Worm (Caenorhabditis elegans): ENCODE data around the gene srj-21.
A peak's percentile ranks its signal among the peaks of the same experiment; 100 is the strongest.

The srj-21 gene

ce11 chrV:10727651-10728050 lies 17.5 kb upstream of the srj-21 start:
- TF ChIP-seq unc-120 (tag; optimal IDR thresholded peaks at IDR 0.05; ENCODE audit: poor library complexity, severe bottlenecking) (peak; percentile 12), unc-62 (GFP tag; optimal IDR thresholded peaks at IDR 0.05) (peak; percentile 98), pha-4 (tag; optimal IDR thresholded peaks at IDR 0.05) (no peak), mls-2 (tag; optimal IDR thresholded peaks at IDR 0.05) (no peak), ces-1 (GFP tag; optimal IDR thresholded peaks at IDR 0.05) (no peak), mep-1 (tag; optimal IDR thresholded peaks at IDR 0.05) (no peak), hlh-1 (tag; optimal IDR thresholded peaks at IDR 0.05) (peak; percentile 13), mab-5 (tag; optimal IDR thresholded peaks at IDR 0.05) (peak; percentile 59)

- no peak for TF ChIP-seq unc-120 (tag; optimal IDR thresholded peaks at IDR 0.05; ENCODE audit: poor library complexity, severe bottlenecking)
- no peak for TF ChIP-seq snpc-4 (tag; optimal IDR thresholded peaks at IDR 0.05)
- TF ChIP-seq tbx-8 (GFP tag; optimal IDR thresholded peaks at IDR 0.05): no peak
- no peak for TF ChIP-seq elt-1 (tag; optimal IDR thresholded peaks at IDR 0.05; ENCODE audit: borderline replicate concordance, insufficient read depth)
- no peak for TF ChIP-seq nhr-12 (tag; optimal IDR thresholded peaks at IDR 0.05)
- TF ChIP-seq zip-8 (tag; optimal IDR thresholded peaks at IDR 0.05): no peak
- TF ChIP-seq unc-39 (tag; optimal IDR thresholded peaks at IDR 0.05): no peak
- TF ChIP-seq ceh-43 (GFP tag; optimal IDR thresholded peaks at IDR 0.05): no peak
- TF ChIP-seq ceh-83 (GFP tag; optimal IDR thresholded peaks at IDR 0.05): no peak
- no peak for TF ChIP-seq flh-1 (GFP tag; optimal IDR thresholded peaks at IDR 0.05)
- no peak for TF ChIP-seq ham-2 (GFP tag; optimal IDR thresholded peaks at IDR 0.05)
- no peak for TF ChIP-seq ztf-11 (tag; optimal IDR thresholded peaks at IDR 0.05)
- no peak for TF ChIP-seq ceh-39 (tag; optimal IDR thresholded peaks at IDR 0.05)
- no peak for TF ChIP-seq nhr-76 (tag; optimal IDR thresholded peaks at IDR 0.05)
- no peak for TF ChIP-seq lin-13 (tag; optimal IDR thresholded peaks at IDR 0.05)
- TF ChIP-seq nhr-237 (tag; optimal IDR thresholded peaks at IDR 0.05): no peak
- no peak for TF ChIP-seq mep-1 (tag; optimal IDR thresholded peaks at IDR 0.05)
- TF ChIP-seq cnd-1 (tag; optimal IDR thresholded peaks at IDR 0.05): no peak
Measured at ce11 chrV:10729456-10729904, 15.7 kb upstream of the srj-21 start.

- TF ChIP-seq pha-4 (tag; optimal IDR thresholded peaks at IDR 0.05) (no peak), nhr-237 (tag; optimal IDR thresholded peaks at IDR 0.05) (no peak), elt-3 (tag; optimal IDR thresholded peaks at IDR 0.05) (no peak), unc-62 (GFP tag; optimal IDR thresholded peaks at IDR 0.05) (peak; percentile 21), ceh-83 (GFP tag; optimal IDR thresholded peaks at IDR 0.05) (no peak), drap-1 (GFP tag; optimal IDR thresholded peaks at IDR 0.05) (no peak), elt-1 (tag; optimal IDR thresholded peaks at IDR 0.05; ENCODE audit: borderline replicate concordance, insufficient read depth) (no peak), hlh-1 (tag; optimal IDR thresholded peaks at IDR 0.05) (peak; percentile 41)
Measured at ce11 chrV:10730824-10731416, 14.2 kb upstream of the srj-21 start.

ce11 chrV:10731989-10732472 lies 13.1 kb upstream of the srj-21 start, which contains the start of gene T28B11.1:
T28B11.1 (minus strand) TSS chrV:10732422.
- TF ChIP-seq elt-3 (tag; optimal IDR thresholded peaks at IDR 0.05) (no peak), cnd-1 (tag; optimal IDR thresholded peaks at IDR 0.05) (no peak), ceh-43 (GFP tag; optimal IDR thresholded peaks at IDR 0.05) (no peak), pha-4 (tag; optimal IDR thresholded peaks at IDR 0.05) (no peak), lsy-2 (tag; optimal IDR thresholded peaks at IDR 0.05) (no peak), snpc-4 (tag; optimal IDR thresholded peaks at IDR 0.05) (no peak), flh-1 (GFP tag; optimal IDR thresholded peaks at IDR 0.05) (no peak), blmp-1 (tag; optimal IDR thresholded peaks at IDR 0.05) (no peak), sptf-1 (tag; optimal IDR thresholded peaks at IDR 0.05) (no peak), lin-13 (tag; optimal IDR thresholded peaks at IDR 0.05) (no peak)

- TF ChIP-seq lin-13 (tag; optimal IDR thresholded peaks at IDR 0.05): peak; percentile 23
- no peak for TF ChIP-seq blmp-1 (tag; optimal IDR thresholded peaks at IDR 0.05)
Measured at ce11 chrV:10736756-10737155, 8.4 kb upstream of the srj-21 start, which contains the start of the genes mre-11 and wdr-5.3. mre-11 (minus strand) TSS chrV:10736868. wdr-5.3 (plus strand) TSS chrV:10737116.

- no peak for TF ChIP-seq tbx-8 (GFP tag; optimal IDR thresholded peaks at IDR 0.05)
- TF ChIP-seq mab-5 (tag; optimal IDR thresholded peaks at IDR 0.05): no peak
- TF ChIP-seq nhr-28 (tag; optimal IDR thresholded peaks at IDR 0.05): no peak
- TF ChIP-seq ztf-11 (tag; optimal IDR thresholded peaks at IDR 0.05): no peak
- TF ChIP-seq elt-1 (tag; optimal IDR thresholded peaks at IDR 0.05; ENCODE audit: borderline replicate concordance, insufficient read depth): no peak
Measured at ce11 chrV:10741357-10741756, 3.8 kb upstream of the srj-21 start, which contains the start of gene ZC302.3. ZC302.3 (minus strand) TSS chrV:10741457.
